Worm (Caenorhabditis elegans): ENCODE data around the gene ZK896.4.

ZK896.4 gene

ce11 chrIV:12833698-12834416 is 49.2 kb downstream of the ZK896.4 start (continued):
- TF ChIP-seq nhr-25 (tag; optimal IDR thresholded peaks at IDR 0.05; ENCODE audit: borderline replicate concordance, insufficient read depth) = no peak
- no peak for TF ChIP-seq fkh-10 (GFP tag; optimal IDR thresholded peaks at IDR 0.05)
- TF ChIP-seq dve-1 (tag; optimal IDR thresholded peaks at IDR 0.05; ENCODE audit: insufficient read depth) = peak; percentile 45
- TF ChIP-seq nhr-48 (tag; optimal IDR thresholded peaks at IDR 0.05) = peak; percentile 70
- no peak for TF ChIP-seq daf-12 (tag; optimal IDR thresholded peaks at IDR 0.05)
- TF ChIP-seq jun-1 (tag; optimal IDR thresholded peaks at IDR 0.05) = no peak
- no peak for TF ChIP-seq egl-43 (GFP tag; IDR thresholded peaks at IDR 0.05)
- peak; percentile 52 for TF ChIP-seq pqm-1 (tag; optimal IDR thresholded peaks at IDR 0.05)
- no peak for TF ChIP-seq lin-39 (tag; optimal IDR thresholded peaks at IDR 0.05)
- TF ChIP-seq hlh-11 (tag; optimal IDR thresholded peaks at IDR 0.05) = peak; percentile 79
- peak; percentile 41 for TF ChIP-seq nhr-11 (tag; optimal IDR thresholded peaks at IDR 0.05)
- TF ChIP-seq vab-7 (GFP tag; IDR thresholded peaks at IDR 0.05) = no peak
- TF ChIP-seq mxl-3 (GFP tag; optimal IDR thresholded peaks at IDR 0.05) = peak; percentile 60
- TF ChIP-seq D1046.2 (GFP tag; IDR thresholded peaks at IDR 0.05) = no peak
- peak; percentile 16; the same call in 1 of the 2 replicates for TF ChIP-seq mdt-29 (GFP tag; IDR thresholded peaks at IDR 0.05)
- TF ChIP-seq zag-1 (tag; optimal IDR thresholded peaks at IDR 0.05) = no peak
- TF ChIP-seq madf-9 (GFP tag; conservative IDR thresholded peaks at IDR 0.05) = no peak
- no peak for TF ChIP-seq tag-97 (GFP tag; IDR thresholded peaks at IDR 0.05)
- TF ChIP-seq mes-2 (tag; optimal IDR thresholded peaks at IDR 0.05; ENCODE audit: poor library complexity, severe bottlenecking) = peak; percentile 24
- TF ChIP-seq php-3 (GFP tag; IDR thresholded peaks at IDR 0.05) = peak; percentile 83
- TF ChIP-seq unc-39 (tag; optimal IDR thresholded peaks at IDR 0.05) = no peak
- no peak for TF ChIP-seq ZK337.2 (GFP tag; IDR thresholded peaks at IDR 0.05)
- TF ChIP-seq lin-13 (GFP tag; optimal IDR thresholded peaks at IDR 0.05) = no peak
- TF ChIP-seq unc-62 (GFP tag; optimal IDR thresholded peaks at IDR 0.05 in 1 of 2) = peak in 1 of 2 experiments; percentile 8
- no peak for TF ChIP-seq unc-62 (tag; optimal IDR thresholded peaks at IDR 0.05)
- peak; percentile 42; the same call in 1 of the 2 replicates for TF ChIP-seq pha-4 (GFP tag; IDR thresholded peaks at IDR 0.05)
- no peak for TF ChIP-seq pha-4 (tag; optimal IDR thresholded peaks at IDR 0.05)

- TF ChIP-seq nhr-28 (tag; optimal IDR thresholded peaks at IDR 0.05) = no peak
- no peak for TF ChIP-seq zfp-3 (GFP tag; conservative IDR thresholded peaks at IDR 0.05)
- TF ChIP-seq lsy-2 (tag; optimal IDR thresholded peaks at IDR 0.05) = peak in 1 of 2 experiments; percentile 57
- no peak for TF ChIP-seq fkh-10 (GFP tag; optimal IDR thresholded peaks at IDR 0.05)
- TF ChIP-seq ZK337.2 (GFP tag; IDR thresholded peaks at IDR 0.05) = no peak
- no peak for TF ChIP-seq dmd-8 (GFP tag; IDR thresholded peaks at IDR 0.05)
- no peak for TF ChIP-seq Y75B8A.6 (GFP tag; IDR thresholded peaks at IDR 0.05)
- no peak for TF ChIP-seq dve-1 (tag; optimal IDR thresholded peaks at IDR 0.05; ENCODE audit: insufficient read depth)
- TF ChIP-seq daf-16 (GFP tag; optimal IDR thresholded peaks at IDR 0.05) = no peak
- no peak for TF ChIP-seq daf-16 (tag; optimal IDR thresholded peaks at IDR 0.05)
- peak; percentile 55; the same call in 1 of the 2 replicates for TF ChIP-seq Y48G9A.11 (GFP tag; IDR thresholded peaks at IDR 0.05)
- peak; percentile 80 for TF ChIP-seq snpc-1.2 (GFP tag; IDR thresholded peaks at IDR 0.05)
- no peak for TF ChIP-seq nhr-10 (tag; optimal IDR thresholded peaks at IDR 0.05)
- TF ChIP-seq nhr-41 (GFP tag; IDR thresholded peaks at IDR 0.05) = no peak
- peak in 1 of 2 experiments; percentile 3 for TF ChIP-seq mdl-1 (tag; optimal IDR thresholded peaks at IDR 0.05)
- no peak for TF ChIP-seq nhr-111 (GFP tag; optimal IDR thresholded peaks at IDR 0.05)
- peak; percentile 23 for TF ChIP-seq F49E8.2 (tag; optimal IDR thresholded peaks at IDR 0.05; ENCODE audit: borderline replicate concordance)
- TF ChIP-seq mes-2 (tag; optimal IDR thresholded peaks at IDR 0.05; ENCODE audit: poor library complexity, severe bottlenecking) = peak; percentile 51
- no peak for TF ChIP-seq cey-2 (tag; optimal IDR thresholded peaks at IDR 0.05; ENCODE audit: borderline replicate concordance, insufficient read depth)
- no peak for TF ChIP-seq ztf-7 (tag; optimal IDR thresholded peaks at IDR 0.05)
- TF ChIP-seq lin-29 (GFP tag; IDR thresholded peaks at IDR 0.05) = no peak
- TF ChIP-seq ZK546.5 (tag; optimal IDR thresholded peaks at IDR 0.05) = no peak
- no peak for TF ChIP-seq aha-1 (tag)
- no peak for TF ChIP-seq zfp-2 (tag; optimal IDR thresholded peaks at IDR 0.05)
- no peak for TF ChIP-seq mep-1 (tag; optimal IDR thresholded peaks at IDR 0.05)
Measured at ce11 chrIV:12831609-12832500, 51.2 kb downstream of the ZK896.4 start.
